Fruit fly (Drosophila melanogaster) whole organism, adult: ENCODE data around the gene trx.

Source experiments
- Clk ChIP-seq: fragments of 200-800 bp; sonication (Bioruptor generic); optimal IDR thresholded peaks from 2 replicates; lab custom pipeline; 2017; ENCODE audit warnings: missing biosample characterization, missing genetic modification characterization
- Hr96 ChIP-seq: fragments of 200-800 bp; sonication (Bioruptor generic); optimal IDR thresholded peaks from 2 replicates; lab custom pipeline; 2016; ENCODE audit warnings: missing biosample characterization, missing genetic modification characterization
- kay ChIP-seq: fragments of 200-800 bp; sonication (Bioruptor generic); peaks from one replicate; lab custom pipeline; 2016; ENCODE audit warnings: missing biosample characterization, missing genetic modification characterization, borderline replicate concordance

- TF ChIP-seq Hr96 (GFP tag; lab: Kevin White, UChicago) (peak; percentile 69), kay (GFP tag; lab: Kevin White, UChicago) (peak; percentile 32), Clk (GFP tag; lab: Kevin White, UChicago) (no peak)
Measured at dm6 chr3R:14327472-14328104, 40.9 kb upstream of the trx start, which contains the start of gene spn-B.
